Fruit fly (Drosophila melanogaster): ENCODE measurements around the gene CG4768.

Gene CG4768

dm6 chrX:16751579-16752156 is 40.3 kb upstream of the CG4768 start, which contains the start of gene goe (continued):
- TF ChIP-seq GATAe (GFP tag; conservative IDR thresholded peaks at IDR 0.05) = peak; percentile 51; the same call in 1 of the 2 replicates
- peak; percentile 67 for TF ChIP-seq Hr3 (GFP tag; optimal IDR thresholded peaks at IDR 0.05)
- peak; percentile 83 for TF ChIP-seq CG6791 (GFP tag; IDR thresholded peaks at IDR 0.05; ENCODE audit: partially characterized antibody)
- TF ChIP-seq usp (GFP tag; optimal IDR thresholded peaks at IDR 0.05) = no peak
- TF ChIP-seq Camta (GFP tag; optimal IDR thresholded peaks at IDR 0.05) = peak; percentile 72
- TF ChIP-seq Stat92E (GFP tag; optimal IDR thresholded peaks at IDR 0.05) = peak in 1 of 3 experiments; percentile 39
- TF ChIP-seq CG34422 (GFP tag; IDR thresholded peaks at IDR 0.05) = peak; percentile 75
- peak; percentile 96 for TF ChIP-seq trem (tag; optimal IDR thresholded peaks at IDR 0.05)
- no peak for TF ChIP-seq Dfd (GFP tag; optimal IDR thresholded peaks at IDR 0.05)
- TF ChIP-seq zen2 (GFP tag; IDR thresholded peaks at IDR 0.05; ENCODE audit: partially characterized antibody) = peak; percentile 71
- TF ChIP-seq vnd (GFP tag; IDR thresholded peaks at IDR 0.05; ENCODE audit: partially characterized antibody) = peak; percentile 76
- peak; percentile 75 for TF ChIP-seq CG10366 (GFP tag; IDR thresholded peaks at IDR 0.05)
- peak; percentile 82 for TF ChIP-seq zfh1 (GFP tag; IDR thresholded peaks at IDR 0.05)
- peak; percentile 61 for TF ChIP-seq CG2202 (tag; optimal IDR thresholded peaks at IDR 0.05)
- peak; percentile 66 for TF ChIP-seq CG7839 (tag; optimal IDR thresholded peaks at IDR 0.05)
- TF ChIP-seq unpg (GFP tag; optimal IDR thresholded peaks at IDR 0.05) = peak; percentile 78
- TF ChIP-seq Taf1 (GFP tag; IDR thresholded peaks at IDR 0.05) = peak; percentile 38; the same call in 1 of the 2 replicates
- peak; percentile 68 for TF ChIP-seq CG10462 (GFP tag; optimal IDR thresholded peaks at IDR 0.05)
- TF ChIP-seq Sry-β (GFP tag; optimal IDR thresholded peaks at IDR 0.05) = peak; percentile 26
- TF ChIP-seq CG7987 (GFP tag; optimal IDR thresholded peaks at IDR 0.05) = peak; percentile 83
- peak; percentile 69 for TF ChIP-seq gem (tag; optimal IDR thresholded peaks at IDR 0.05)
- peak; percentile 65; the same call in 1 of the 3 replicates for TF ChIP-seq mld (GFP tag; IDR thresholded peaks at IDR 0.05; ENCODE audit: partially characterized antibody)
- peak; percentile 19 for TF ChIP-seq CG10274 (GFP tag; optimal IDR thresholded peaks at IDR 0.05)
- peak; percentile 85 for TF ChIP-seq Mes4 (GFP tag; optimal IDR thresholded peaks at IDR 0.05)
- no peak for TF ChIP-seq TFAM (GFP tag; optimal IDR thresholded peaks at IDR 0.05)
- peak; percentile 76 for TF ChIP-seq CG6813 (GFP tag; optimal IDR thresholded peaks at IDR 0.05)
- TF ChIP-seq CG17361 (GFP tag; IDR thresholded peaks at IDR 0.05) = peak; percentile 39; the same call in 2 of the 3 replicates
- no peak for TF ChIP-seq pan (optimal IDR thresholded peaks at IDR 0.05)
- TF ChIP-seq pan (GFP tag; optimal IDR thresholded peaks at IDR 0.05 in 1 of 2, IDR thresholded peaks at IDR 0.05 in 1 of 2) = peak in 1 of 2 experiments; percentile 79
- TF ChIP-seq CG1792 (GFP tag; optimal IDR thresholded peaks at IDR 0.05) = peak; percentile 5
- no peak for TF ChIP-seq CG7745 (tag; optimal IDR thresholded peaks at IDR 0.05)
- TF ChIP-seq NFAT (GFP tag; IDR thresholded peaks at IDR 0.05) = peak; percentile 91
- peak; percentile 66 for TF ChIP-seq CG14667 (GFP tag; IDR thresholded peaks at IDR 0.05)
- TF ChIP-seq bcd (GFP tag; optimal IDR thresholded peaks at IDR 0.05) = peak; percentile 85
- peak; percentile 56 for TF ChIP-seq CG16863 (GFP tag; optimal IDR thresholded peaks at IDR 0.05)
- peak; percentile 68 for TF ChIP-seq tio (GFP tag; optimal IDR thresholded peaks at IDR 0.05)
- TF ChIP-seq CG10543 (GFP tag; optimal IDR thresholded peaks at IDR 0.05) = peak; percentile 89
- TF ChIP-seq salm (tag; optimal IDR thresholded peaks at IDR 0.05) = peak; percentile 58
- TF ChIP-seq CG12942 (GFP tag; optimal IDR thresholded peaks at IDR 0.05) = peak; percentile 82
- peak; percentile 57 for TF ChIP-seq CG1024 (GFP tag; IDR thresholded peaks at IDR 0.05)
- TF ChIP-seq CG9215 (GFP tag; IDR thresholded peaks at IDR 0.05) = peak; percentile 75
- TF ChIP-seq CG11696 (GFP tag; IDR thresholded peaks at IDR 0.05) = no peak
- peak; percentile 70 for TF ChIP-seq CG32772 (GFP tag; IDR thresholded peaks at IDR 0.05)
- TF ChIP-seq CG4617 (GFP tag; optimal IDR thresholded peaks at IDR 0.05; ENCODE audit: borderline replicate concordance) = peak; percentile 25
- TF ChIP-seq slbo (GFP tag; IDR thresholded peaks at IDR 0.05) = peak; percentile 91
- TF ChIP-seq CG3163 (GFP tag; optimal IDR thresholded peaks at IDR 0.05) = peak; percentile 75
- TF ChIP-seq klu (GFP tag; IDR thresholded peaks at IDR 0.05) = peak; percentile 60
- peak; percentile 31 for TF ChIP-seq CG17802 (tag; optimal IDR thresholded peaks at IDR 0.05)
- peak; percentile 38 for TF ChIP-seq CG30020 (tag; optimal IDR thresholded peaks at IDR 0.05)

Measured in whole organism, embryonic.